Worm (Caenorhabditis elegans): ENCODE results near the gene C01G10.9.
A peak's percentile ranks its signal among the peaks of the same experiment; 100 is the strongest.
"Not testable (repeated sequence)": the region's sequence is repeated elsewhere in the genome, so short reads cannot be mapped to it uniquely, and the experiment has no call there.

The C01G10.9 gene

ce11 chrV:15082291-15082690, at the start of gene C01G10.9, which contains the start of gene C01G10.10:
Gene C01G10.9, plus strand, starts transcription at chrV:15082530.
Gene C01G10.10, minus strand, starts transcription at chrV:15082441.
- no peak for TF ChIP-seq sptf-1 (tag; optimal IDR thresholded peaks at IDR 0.05)
- no peak for TF ChIP-seq unc-39 (tag; optimal IDR thresholded peaks at IDR 0.05)
- peak; percentile 8 for TF ChIP-seq ces-1 (GFP tag; optimal IDR thresholded peaks at IDR 0.05)
- no peak for TF ChIP-seq blmp-1 (tag; optimal IDR thresholded peaks at IDR 0.05)
- no peak for TF ChIP-seq ceh-39 (tag; optimal IDR thresholded peaks at IDR 0.05)
- no peak for TF ChIP-seq flh-1 (GFP tag; optimal IDR thresholded peaks at IDR 0.05)
- no peak for TF ChIP-seq mab-5 (tag; optimal IDR thresholded peaks at IDR 0.05)
- TF ChIP-seq ham-2 (GFP tag; optimal IDR thresholded peaks at IDR 0.05): no peak
- TF ChIP-seq tbx-8 (GFP tag; optimal IDR thresholded peaks at IDR 0.05): no peak
- TF ChIP-seq drap-1 (GFP tag; optimal IDR thresholded peaks at IDR 0.05): peak; percentile 37
- TF ChIP-seq lsy-2 (tag; optimal IDR thresholded peaks at IDR 0.05): peak; percentile 41
- TF ChIP-seq nhr-2 (tag; optimal IDR thresholded peaks at IDR 0.05): no peak
- peak; percentile 3 for TF ChIP-seq cnd-1 (tag; optimal IDR thresholded peaks at IDR 0.05)

- TF ChIP-seq ztf-11, sptf-1, nhr-28 (tag; optimal IDR thresholded peaks at IDR 0.05): not testable (repeated sequence)
These were observed 45.6 kb upstream of the C01G10.9 start, which contains the start of gene melo-3 for ce11 chrV:15036769-15037168. Gene melo-3, minus strand, starts transcription at chrV:15036869.

- no peak for TF ChIP-seq mab-5 (tag; optimal IDR thresholded peaks at IDR 0.05)
- no peak for TF ChIP-seq sptf-1 (tag; optimal IDR thresholded peaks at IDR 0.05)
- no peak for TF ChIP-seq cnd-1 (tag; optimal IDR thresholded peaks at IDR 0.05)
- TF ChIP-seq mls-2 (tag; optimal IDR thresholded peaks at IDR 0.05): no peak
- TF ChIP-seq nhr-12 (tag; optimal IDR thresholded peaks at IDR 0.05): no peak
- no peak for TF ChIP-seq ces-1 (GFP tag; optimal IDR thresholded peaks at IDR 0.05)
- TF ChIP-seq nhr-76 (tag; optimal IDR thresholded peaks at IDR 0.05): no peak
- no peak for TF ChIP-seq M03D4.4 (tag; optimal IDR thresholded peaks at IDR 0.05)
- TF ChIP-seq unc-62 (GFP tag; optimal IDR thresholded peaks at IDR 0.05): no peak
- TF ChIP-seq bed-3 (GFP tag; optimal IDR thresholded peaks at IDR 0.05): no peak
- TF ChIP-seq sem-2 (GFP tag; optimal IDR thresholded peaks at IDR 0.05): no peak
- TF ChIP-seq nhr-237 (tag; optimal IDR thresholded peaks at IDR 0.05): no peak
- no peak for TF ChIP-seq pha-4 (tag; optimal IDR thresholded peaks at IDR 0.05)
- TF ChIP-seq elt-3 (tag; optimal IDR thresholded peaks at IDR 0.05): no peak
- TF ChIP-seq snpc-4 (tag; optimal IDR thresholded peaks at IDR 0.05): no peak
These were observed 34.2 kb upstream of the C01G10.9 start, which contains the start of gene sdc-3 for ce11 chrV:15048107-15048506. Gene sdc-3, minus strand, starts transcription at chrV:15048207.

ce11 chrV:15051720-15052119, 30.6 kb upstream of the C01G10.9 start:
- TF ChIP-seq tbx-8 (GFP tag; optimal IDR thresholded peaks at IDR 0.05) (no peak), lsy-2 (tag; optimal IDR thresholded peaks at IDR 0.05) (no peak), nhr-237 (tag; optimal IDR thresholded peaks at IDR 0.05) (no peak), nhr-76 (tag; optimal IDR thresholded peaks at IDR 0.05) (no peak), mep-1 (tag; optimal IDR thresholded peaks at IDR 0.05) (no peak), mls-2 (tag; optimal IDR thresholded peaks at IDR 0.05) (no peak), unc-62 (GFP tag; optimal IDR thresholded peaks at IDR 0.05) (no peak), drap-1 (GFP tag; optimal IDR thresholded peaks at IDR 0.05) (no peak), unc-39 (tag; optimal IDR thresholded peaks at IDR 0.05) (no peak), bed-3 (GFP tag; optimal IDR thresholded peaks at IDR 0.05) (no peak), ztf-11 (tag; optimal IDR thresholded peaks at IDR 0.05) (no peak), flh-1 (GFP tag; optimal IDR thresholded peaks at IDR 0.05) (no peak), hlh-1 (tag; optimal IDR thresholded peaks at IDR 0.05) (no peak), blmp-1 (tag; optimal IDR thresholded peaks at IDR 0.05) (no peak)

ce11 chrV:15052368-15052767, 30.0 kb upstream of the C01G10.9 start, which contains the start of the genes fbxa-82 and C25D7.5:
Gene fbxa-82, minus strand, starts transcription at chrV:15052530.
Gene C25D7.5, plus strand, starts transcription at chrV:15052650.
- no peak for TF ChIP-seq ztf-11 (tag; optimal IDR thresholded peaks at IDR 0.05)
- no peak for TF ChIP-seq blmp-1 (tag; optimal IDR thresholded peaks at IDR 0.05)
- no peak for TF ChIP-seq zip-8 (tag; optimal IDR thresholded peaks at IDR 0.05)
- no peak for TF ChIP-seq lin-13 (tag; optimal IDR thresholded peaks at IDR 0.05)
- no peak for TF ChIP-seq flh-1 (GFP tag; optimal IDR thresholded peaks at IDR 0.05)
- no peak for TF ChIP-seq ces-1 (GFP tag; optimal IDR thresholded peaks at IDR 0.05)
- TF ChIP-seq unc-62 (GFP tag; optimal IDR thresholded peaks at IDR 0.05): no peak
- TF ChIP-seq ceh-83 (GFP tag; optimal IDR thresholded peaks at IDR 0.05): no peak
- no peak for TF ChIP-seq sptf-1 (tag; optimal IDR thresholded peaks at IDR 0.05)
- TF ChIP-seq lsy-2 (tag; optimal IDR thresholded peaks at IDR 0.05): no peak
- TF ChIP-seq snpc-4 (tag; optimal IDR thresholded peaks at IDR 0.05): no peak
- TF ChIP-seq sem-2 (GFP tag; optimal IDR thresholded peaks at IDR 0.05): no peak
- no peak for TF ChIP-seq ceh-39 (tag; optimal IDR thresholded peaks at IDR 0.05)
- TF ChIP-seq lin-32 (GFP tag; optimal IDR thresholded peaks at IDR 0.05): no peak
- no peak for TF ChIP-seq ceh-43 (GFP tag; optimal IDR thresholded peaks at IDR 0.05)
- no peak for TF ChIP-seq nhr-237 (tag; optimal IDR thresholded peaks at IDR 0.05)
- no peak for TF ChIP-seq hlh-1 (tag; optimal IDR thresholded peaks at IDR 0.05)
- no peak for TF ChIP-seq nhr-76 (tag; optimal IDR thresholded peaks at IDR 0.05)
- no peak for TF ChIP-seq M03D4.4 (tag; optimal IDR thresholded peaks at IDR 0.05)
